Worm (Caenorhabditis elegans): ENCODE measurements around the gene ZK381.62.

DNA sequence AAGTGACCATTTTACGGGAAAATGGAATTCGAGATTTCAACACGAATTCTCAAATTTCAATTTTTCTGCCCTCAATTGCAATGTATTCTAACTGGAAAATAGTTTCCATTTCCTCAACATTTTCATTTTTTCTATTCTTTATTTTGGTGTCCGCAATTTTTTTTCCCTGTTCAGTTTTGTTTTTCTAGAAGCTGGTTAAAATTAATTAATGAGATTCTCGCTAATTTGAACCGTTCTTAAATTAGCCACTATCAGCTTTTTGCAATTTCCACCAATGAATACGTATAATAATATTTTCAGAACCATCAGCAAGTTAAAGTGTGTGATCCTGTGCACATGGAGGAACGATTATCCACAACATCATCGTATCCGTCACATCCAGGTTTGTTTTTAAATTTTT is 13.8 kb downstream of the ZK381.62 start, which contains the start of gene jnk-1:
- TF ChIP-seq snpc-4 (tag; optimal IDR thresholded peaks at IDR 0.05): no peak
- no peak for TF ChIP-seq mdl-1 (tag; optimal IDR thresholded peaks at IDR 0.05)
- TF ChIP-seq lir-3 (tag; optimal IDR thresholded peaks at IDR 0.05): no peak
- no peak for TF ChIP-seq mdt-29 (GFP tag; IDR thresholded peaks at IDR 0.05)
- no peak for TF ChIP-seq dpl-1 (GFP tag; optimal IDR thresholded peaks at IDR 0.05)

All from whole organism, L4 larva.